Worm (Caenorhabditis elegans): ENCODE measurements around the gene C29F7.10.

Gene C29F7.10

DNA sequence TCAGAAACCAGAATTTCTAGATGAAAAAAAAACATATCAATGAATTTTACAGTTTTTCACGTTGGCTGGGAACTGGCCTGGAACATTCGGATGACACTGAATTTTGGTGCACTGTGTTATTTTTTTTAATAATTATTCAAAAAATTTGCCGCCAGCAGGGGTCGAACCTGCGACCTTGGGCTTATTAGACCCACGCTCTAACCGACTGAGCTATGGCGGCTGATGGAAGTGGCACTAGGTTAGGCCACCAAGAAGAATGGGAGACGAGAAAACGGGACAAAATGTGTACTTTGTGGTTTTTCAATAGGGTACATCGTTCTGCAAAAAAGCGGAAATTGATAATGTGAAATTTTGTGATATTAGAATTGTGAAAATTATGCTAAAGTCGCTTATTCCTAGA is 16.3 kb downstream of the C29F7.10 start (continued):
- TF ChIP-seq unc-130 (GFP tag; optimal IDR thresholded peaks at IDR 0.05) = no peak
- peak; percentile 23 for TF ChIP-seq somi-1 (GFP tag; optimal IDR thresholded peaks at IDR 0.05)
- TF ChIP-seq madf-10 (tag; optimal IDR thresholded peaks at IDR 0.05) = peak; percentile 44
- no peak for TF ChIP-seq F49E8.2 (tag; optimal IDR thresholded peaks at IDR 0.05; ENCODE audit: insufficient read depth)
- no peak for TF ChIP-seq cebp-2 (GFP tag; IDR thresholded peaks at IDR 0.05)
- TF ChIP-seq B0035.1 (tag; optimal IDR thresholded peaks at IDR 0.05) = no peak
- no peak for TF ChIP-seq sdz-38 (tag; optimal IDR thresholded peaks at IDR 0.05)
- TF ChIP-seq Y53G8AR.9 (GFP tag; conservative IDR thresholded peaks at IDR 0.05) = no peak
- TF ChIP-seq tbp1 (GFP tag; optimal IDR thresholded peaks at IDR 0.05) = peak; percentile 93
- TF ChIP-seq snpc-1.1 (tag; optimal IDR thresholded peaks at IDR 0.05; ENCODE audit: insufficient read depth) = peak; percentile 17
- TF ChIP-seq K12H6.12 (tag; optimal IDR thresholded peaks at IDR 0.05) = no peak
- TF ChIP-seq B0019.2 (GFP tag; conservative IDR thresholded peaks at IDR 0.05) = no peak
- peak; percentile 77 for TF ChIP-seq B0261.1 (tag; optimal IDR thresholded peaks at IDR 0.05)
- no peak for TF ChIP-seq repo-1 (tag; optimal IDR thresholded peaks at IDR 0.05)
- TF ChIP-seq nhr-27 (tag; optimal IDR thresholded peaks at IDR 0.05) = no peak
- no peak for TF ChIP-seq F39B2.1 (GFP tag; IDR thresholded peaks at IDR 0.05)
- no peak for TF ChIP-seq fkh-3 (tag; optimal IDR thresholded peaks at IDR 0.05)
- no peak for TF ChIP-seq ztf-25 (GFP tag; IDR thresholded peaks at IDR 0.05)
- no peak for TF ChIP-seq dpff-1 (tag; optimal IDR thresholded peaks at IDR 0.05)
- peak; percentile 12 for TF ChIP-seq T07F8.4 (tag; optimal IDR thresholded peaks at IDR 0.05)
- TF ChIP-seq dpl-1 (GFP tag; optimal IDR thresholded peaks at IDR 0.05) = no peak
- TF ChIP-seq hmg-1.2 (GFP tag; IDR thresholded peaks at IDR 0.05) = peak; percentile 55
- TF ChIP-seq akir-1 (GFP tag; optimal IDR thresholded peaks at IDR 0.05) = no peak
- TF ChIP-seq zim-3 (tag; optimal IDR thresholded peaks at IDR 0.05) = peak; percentile 17
- TF ChIP-seq F37B4.10 (GFP tag; IDR thresholded peaks at IDR 0.05) = no peak
- no peak for TF ChIP-seq athp-1 (tag; optimal IDR thresholded peaks at IDR 0.05)
- TF ChIP-seq snpc-4 (GFP tag; optimal IDR thresholded peaks at IDR 0.05) = peak; percentile 75
- TF ChIP-seq snpc-4 (tag; optimal IDR thresholded peaks at IDR 0.05) = peak in 3 of 4 experiments; percentile 3 to 82 (median 72)
- TF ChIP-seq F23B12.7 (tag; optimal IDR thresholded peaks at IDR 0.05; ENCODE audit: insufficient read depth) = peak; percentile 64
- TF ChIP-seq him-1 (tag; optimal IDR thresholded peaks at IDR 0.05) = peak; percentile 85
- no peak for TF ChIP-seq lin-54 (GFP tag; optimal IDR thresholded peaks at IDR 0.05)
- no peak for TF ChIP-seq F33H1.4 (GFP tag; IDR thresholded peaks at IDR 0.05)
- no peak; the same call in 1 of the 2 replicates for TF ChIP-seq mcd-1 (GFP tag; IDR thresholded peaks at IDR 0.05)
- no peak for TF ChIP-seq let-526 (GFP tag; IDR thresholded peaks at IDR 0.05)
- no peak for TF ChIP-seq K11D2.4 (GFP tag; IDR thresholded peaks at IDR 0.05)
- no peak for TF ChIP-seq efl-1 (GFP tag; optimal IDR thresholded peaks at IDR 0.05)
- TF ChIP-seq mes-4 (tag; optimal IDR thresholded peaks at IDR 0.05) = no peak
- no peak for TF ChIP-seq egrh-3 (GFP tag; IDR thresholded peaks at IDR 0.05)
- TF ChIP-seq F55B11.4 (tag; optimal IDR thresholded peaks at IDR 0.05; ENCODE audit: borderline replicate concordance, insufficient read depth) = no peak
- peak; percentile 26 to 48 for TF ChIP-seq rec-8 (tag; optimal IDR thresholded peaks at IDR 0.05)
- no peak for TF ChIP-seq ceh-58 (GFP tag; IDR thresholded peaks at IDR 0.05)
- TF ChIP-seq unc-62 (GFP tag; optimal IDR thresholded peaks at IDR 0.05) = no peak
- no peak for TF ChIP-seq ztf-26 (tag; optimal IDR thresholded peaks at IDR 0.05)
- no peak for TF ChIP-seq dox-1 (GFP tag; IDR thresholded peaks at IDR 0.05)
- TF ChIP-seq mel-28 (tag; optimal IDR thresholded peaks at IDR 0.05; ENCODE audit: borderline replicate concordance) = no peak
- no peak for TF ChIP-seq ceh-27 (GFP tag; optimal IDR thresholded peaks at IDR 0.05)
- no peak for TF ChIP-seq bed-1 (GFP tag; IDR thresholded peaks at IDR 0.05)
- TF ChIP-seq T26A5.8 (tag; optimal IDR thresholded peaks at IDR 0.05) = no peak
- TF ChIP-seq lin-40 (tag; optimal IDR thresholded peaks at IDR 0.05) = peak; percentile 43

Data from whole organism, young adult.